Worm (Caenorhabditis elegans) whole organism, L4/young adult: Measurements from ENCODE around the gene taf-2.

Source experiments
- W03F9.2 ChIP-seq: fragments of 150-350 bp; optimal IDR thresholded peaks from 2 replicates; lab custom pipeline; 2014; ENCODE audit warnings: missing biosample characterization, missing genetic modification characterization
- dao-5 ChIP-seq: sonication (generic microtip); optimal IDR thresholded peaks from 2 replicates; lab custom pipeline; 2016; ENCODE audit warnings: missing genotype, missing genetic modification characterization, moderate library complexity, missing compliant biosample characterization
- him-1 ChIP-seq: sonication (generic microtip); optimal IDR thresholded peaks from 2 replicates; lab custom pipeline; 2016; ENCODE audit warnings: missing genotype, missing genetic modification reagents, missing genetic modification characterization, missing compliant biosample characterization

DNA sequence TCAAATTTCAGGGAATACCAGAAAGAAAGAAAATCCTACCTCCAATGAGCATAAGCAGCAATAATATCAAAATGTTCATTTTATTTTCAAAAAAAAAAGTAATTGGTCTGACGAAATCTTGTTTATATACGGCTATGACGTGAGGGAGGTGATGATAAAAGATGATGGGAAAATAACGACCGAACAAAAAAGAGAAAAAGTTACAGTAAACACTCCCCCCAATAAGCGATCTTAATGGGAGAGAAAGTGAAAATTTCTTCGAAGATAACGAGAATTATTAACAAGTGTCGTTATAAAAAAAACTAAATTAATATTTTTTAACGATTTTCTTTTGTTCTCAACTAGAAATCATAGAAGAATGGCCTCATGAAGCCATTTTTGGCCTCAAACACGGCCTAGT, 6.5 kb upstream of the taf-2 start, which contains the start of gene Y37E11B.7:
- TF ChIP-seq W03F9.2 (tag; lab: Kevin White, UChicago), result no peak
- no peak for TF ChIP-seq him-1 (tag; lab: Kevin White, UChicago)
- no peak for TF ChIP-seq dao-5
